Fruit fly (Drosophila melanogaster) whole organism, pupa: ENCODE measurements around the gene frc.

Experiments
- CG14655 ChIP-seq: fragments of 200-800 bp; sonication (Bioruptor generic); optimal IDR thresholded peaks from 3 replicates; lab custom pipeline; 2017; ENCODE audit warnings: mild to moderate bottlenecking, missing biosample characterization, missing genetic modification reagents, missing genetic modification characterization
- CG32121 ChIP-seq: fragments of 200-800 bp; sonication (Bioruptor generic); IDR thresholded peaks from 2 replicates; pipeline ENCODE4 v1.3.6; 2022; ENCODE audit warnings: missing biosample characterization, missing genetic modification characterization
- CG8159 ChIP-seq: fragments of 200-800 bp; sonication (Bioruptor generic); optimal IDR thresholded peaks from 3 replicates; lab custom pipeline; 2018; ENCODE audit warnings: missing biosample characterization, mild to moderate bottlenecking, missing genetic modification characterization, moderate library complexity
- CG8301 ChIP-seq: fragments of 200-800 bp; sonication (Bioruptor generic); optimal IDR thresholded peaks from 2 replicates; lab custom pipeline; 2018; ENCODE audit warnings: missing biosample characterization, mild to moderate bottlenecking, missing genetic modification characterization
- Pif1A ChIP-seq: fragments of 200-800 bp; sonication (Bioruptor generic); optimal IDR thresholded peaks from 3 replicates; lab custom pipeline; 2016; ENCODE audit warnings: missing biosample characterization, missing genetic modification characterization
- gl ChIP-seq: fragments of 200-800 bp; sonication (Bioruptor generic); optimal IDR thresholded peaks from 2 replicates; lab custom pipeline; 2018; ENCODE audit warnings: missing biosample characterization, mild to moderate bottlenecking, missing genetic modification characterization

dm6 chr3L:17419103-17419741 lies 13.8 kb downstream of the frc start:
- TF ChIP-seq Pif1A (GFP tag; lab: Kevin White, UChicago) (no peak), CG32121 (GFP tag; lab: Robert Waterston, UW) (no peak), CG14655 (GFP tag; lab: Kevin White, UChicago) (no peak), CG8159 (tag; lab: Kevin White, UChicago) (no peak), CG8301 (tag; lab: Kevin White, UChicago) (no peak), gl (tag; lab: Kevin White, UChicago) (no peak)
